Fruit fly (Drosophila melanogaster) whole organism, pupa: Measurements from ENCODE around the gene dmrt11E.

Source experiments
- CG12605 ChIP-seq: fragments of 200-800 bp; sonication (Bioruptor generic); IDR thresholded peaks from 2 replicates; pipeline ENCODE4 v1.3.6; 2022; ENCODE audit warnings: missing biosample characterization, missing genetic modification characterization
- CG14655 ChIP-seq: fragments of 200-800 bp; sonication (Bioruptor generic); optimal IDR thresholded peaks from 3 replicates; lab custom pipeline; 2017; ENCODE audit warnings: mild to moderate bottlenecking, missing biosample characterization, missing genetic modification reagents, missing genetic modification characterization
- CG15710 ChIP-seq: fragments of 200-800 bp; sonication (Bioruptor generic); optimal IDR thresholded peaks from 2 replicates; lab custom pipeline; 2018; ENCODE audit warnings: missing biosample characterization, mild to moderate bottlenecking, missing genetic modification characterization, moderate library complexity
- CG32121 ChIP-seq: fragments of 200-800 bp; sonication (Bioruptor generic); IDR thresholded peaks from 2 replicates; pipeline ENCODE4 v1.3.6; 2022; ENCODE audit warnings: missing biosample characterization, missing genetic modification characterization
- CG4496 ChIP-seq: fragments of 200-800 bp; sonication (Bioruptor generic); IDR thresholded peaks from 3 replicates; pipeline ENCODE4 v1.3.6; 2022; ENCODE audit warnings: missing biosample characterization, missing genetic modification characterization
- CG8159 ChIP-seq: fragments of 200-800 bp; sonication (Bioruptor generic); optimal IDR thresholded peaks from 3 replicates; lab custom pipeline; 2018; ENCODE audit warnings: missing biosample characterization, mild to moderate bottlenecking, missing genetic modification characterization, moderate library complexity
- CG8301 ChIP-seq: fragments of 200-800 bp; sonication (Bioruptor generic); optimal IDR thresholded peaks from 2 replicates; lab custom pipeline; 2018; ENCODE audit warnings: missing biosample characterization, mild to moderate bottlenecking, missing genetic modification characterization
- D1 ChIP-seq: fragments of 200-800 bp; sonication (Bioruptor generic); optimal IDR thresholded peaks from 2 replicates; lab custom pipeline; 2018; ENCODE audit warnings: missing biosample characterization, mild to moderate bottlenecking, missing genetic modification characterization, moderate library complexity
- EcR ChIP-seq: fragments of 200-800 bp; sonication (Bioruptor generic); optimal IDR thresholded peaks from 3 replicates; lab custom pipeline; 2019; ENCODE audit warnings: missing biosample characterization, missing genetic modification characterization, mild to moderate bottlenecking, moderate library complexity, missing genetic modification reagents
- Pif1A ChIP-seq: fragments of 200-800 bp; sonication (Bioruptor generic); optimal IDR thresholded peaks from 3 replicates; lab custom pipeline; 2016; ENCODE audit warnings: missing biosample characterization, missing genetic modification characterization
- fd96Ca ChIP-seq: fragments of 200-800 bp; sonication (Bioruptor generic); IDR thresholded peaks from 3 replicates; pipeline ENCODE4 v1.3.6; 2022; ENCODE audit warnings: missing biosample characterization, missing genetic modification characterization
- gl ChIP-seq: fragments of 200-800 bp; sonication (Bioruptor generic); optimal IDR thresholded peaks from 2 replicates; lab custom pipeline; 2018; ENCODE audit warnings: missing biosample characterization, mild to moderate bottlenecking, missing genetic modification characterization
- rn ChIP-seq: fragments of 200-800 bp; sonication (Bioruptor generic); IDR thresholded peaks from 2 replicates; pipeline ENCODE4 v1.3.6; 2022; ENCODE audit warnings: missing biosample characterization, missing genetic modification characterization

DNA sequence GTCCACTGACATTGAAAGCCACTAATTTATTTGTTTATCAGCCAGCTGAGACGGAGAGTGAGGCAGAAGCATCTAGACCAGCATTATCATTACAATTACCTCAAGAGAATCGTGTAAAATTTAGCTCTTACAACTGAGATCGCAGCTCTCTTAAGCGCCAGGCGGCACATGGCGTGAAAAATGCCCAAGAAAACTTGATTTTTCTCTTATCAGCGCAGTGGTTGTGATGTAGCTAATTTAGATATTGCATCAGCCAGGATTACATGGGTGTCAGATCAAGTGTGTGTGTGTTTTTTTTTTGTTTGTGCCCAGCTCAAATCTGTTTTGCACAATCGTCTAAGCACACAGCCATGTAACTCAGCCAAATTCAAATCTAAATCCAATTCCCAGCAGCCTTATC lies 27.0 kb downstream of the dmrt11E start:
- TF ChIP-seq CG8159 (tag; lab: Kevin White, UChicago) = no peak
- TF ChIP-seq fd96Ca (GFP tag; lab: Robert Waterston, UW) = no peak
- TF ChIP-seq D1 (tag; lab: Kevin White, UChicago) = no peak
- 0 out of 3 replicates have a peak, but pooled peaks have one; percentile 26 for TF ChIP-seq CG4496 (GFP tag; lab: Robert Waterston, UW)
- no peak for TF ChIP-seq CG8301 (tag; lab: Kevin White, UChicago)
- TF ChIP-seq EcR (GFP tag; lab: Kevin White, UChicago) = no peak
- TF ChIP-seq CG32121 (GFP tag; lab: Robert Waterston, UW) = no peak
- TF ChIP-seq CG14655 = no peak
- TF ChIP-seq CG15710 (tag; lab: Kevin White, UChicago) = no peak
- no peak for TF ChIP-seq rn (GFP tag; lab: Robert Waterston, UW)
- TF ChIP-seq gl (tag; lab: Kevin White, UChicago) = no peak
- no peak for TF ChIP-seq Pif1A (GFP tag; lab: Kevin White, UChicago)
- no peak for TF ChIP-seq CG12605 (GFP tag; lab: Robert Waterston, UW)
